Worm (Caenorhabditis elegans): ENCODE results near the gene C28H8.7.

The C28H8.7 gene

ce11 chrIII:5876867-5877641 is 9.7 kb downstream of the C28H8.7 start (continued):
- TF ChIP-seq F44E2.7 (GFP tag; IDR thresholded peaks at IDR 0.05) (no peak), nhr-102 (tag; optimal IDR thresholded peaks at IDR 0.05) (no peak), mxl-2 (GFP tag; conservative IDR thresholded peaks at IDR 0.05) (no peak), zfp-3 (GFP tag; conservative IDR thresholded peaks at IDR 0.05) (no peak), snpc-4 (tag; optimal IDR thresholded peaks at IDR 0.05) (no peak), php-3 (GFP tag; IDR thresholded peaks at IDR 0.05) (0 out of 2 replicates have a peak, but pooled peaks have one; percentile 18), mdl-1 (tag; optimal IDR thresholded peaks at IDR 0.05) (no peak), ceh-32 (tag; optimal IDR thresholded peaks at IDR 0.05; ENCODE audit: poor library complexity) (no peak), hlh-30 (tag; optimal IDR thresholded peaks at IDR 0.05; ENCODE audit: insufficient read depth) (peak; percentile 83), lin-29 (GFP tag; IDR thresholded peaks at IDR 0.05) (no peak), lsy-2 (tag; optimal IDR thresholded peaks at IDR 0.05) (no peak), ceh-44 (GFP tag; IDR thresholded peaks at IDR 0.05) (no peak), nhr-48 (tag; optimal IDR thresholded peaks at IDR 0.05) (no peak), lim-7 (GFP tag; IDR thresholded peaks at IDR 0.05) (no peak), duxl-1 (tag; optimal IDR thresholded peaks at IDR 0.05; ENCODE audit: poor library complexity) (no peak), nhr-237 (tag; optimal IDR thresholded peaks at IDR 0.05) (no peak), ztf-11 (tag; optimal IDR thresholded peaks at IDR 0.05) (no peak), aha-1 (tag) (peak; percentile 78), nhr-10 (tag; optimal IDR thresholded peaks at IDR 0.05) (no peak), nhr-77 (tag; optimal IDR thresholded peaks at IDR 0.05) (no peak), arid-1 (GFP tag; conservative IDR thresholded peaks at IDR 0.05) (no peak), ctbp-1 (GFP tag; IDR thresholded peaks at IDR 0.05) (no peak), egl-43 (GFP tag; IDR thresholded peaks at IDR 0.05) (no peak), saeg-2 (GFP tag; IDR thresholded peaks at IDR 0.05) (no peak), T26A8.4 (GFP tag; IDR thresholded peaks at IDR 0.05) (no peak), gei-8 (GFP tag; optimal IDR thresholded peaks at IDR 0.05) (no peak), mxl-3 (GFP tag; optimal IDR thresholded peaks at IDR 0.05) (no peak), F37D6.2 (tag; optimal IDR thresholded peaks at IDR 0.05) (no peak), hmg-1.1 (GFP tag; IDR thresholded peaks at IDR 0.05) (0 out of 2 replicates have a peak, but pooled peaks have one; percentile 12), rbr-2 (tag; optimal IDR thresholded peaks at IDR 0.05) (no peak), fkh-10 (GFP tag; optimal IDR thresholded peaks at IDR 0.05) (no peak), nhr-28 (tag; optimal IDR thresholded peaks at IDR 0.05) (peak; percentile 57), daf-16 (GFP tag; optimal IDR thresholded peaks at IDR 0.05) (no peak), daf-16 (tag; optimal IDR thresholded peaks at IDR 0.05) (peak; percentile 61), dve-1 (tag; optimal IDR thresholded peaks at IDR 0.05; ENCODE audit: insufficient read depth) (peak; percentile 80), zip-2 (tag; optimal IDR thresholded peaks at IDR 0.05) (no peak), ZK546.5 (tag; optimal IDR thresholded peaks at IDR 0.05) (no peak), nhr-6 (tag; optimal IDR thresholded peaks at IDR 0.05) (no peak), nhr-11 (tag; optimal IDR thresholded peaks at IDR 0.05) (no peak), attf-4 (tag; optimal IDR thresholded peaks at IDR 0.05) (no peak), nhr-41 (GFP tag; IDR thresholded peaks at IDR 0.05) (no peak)

DNA sequence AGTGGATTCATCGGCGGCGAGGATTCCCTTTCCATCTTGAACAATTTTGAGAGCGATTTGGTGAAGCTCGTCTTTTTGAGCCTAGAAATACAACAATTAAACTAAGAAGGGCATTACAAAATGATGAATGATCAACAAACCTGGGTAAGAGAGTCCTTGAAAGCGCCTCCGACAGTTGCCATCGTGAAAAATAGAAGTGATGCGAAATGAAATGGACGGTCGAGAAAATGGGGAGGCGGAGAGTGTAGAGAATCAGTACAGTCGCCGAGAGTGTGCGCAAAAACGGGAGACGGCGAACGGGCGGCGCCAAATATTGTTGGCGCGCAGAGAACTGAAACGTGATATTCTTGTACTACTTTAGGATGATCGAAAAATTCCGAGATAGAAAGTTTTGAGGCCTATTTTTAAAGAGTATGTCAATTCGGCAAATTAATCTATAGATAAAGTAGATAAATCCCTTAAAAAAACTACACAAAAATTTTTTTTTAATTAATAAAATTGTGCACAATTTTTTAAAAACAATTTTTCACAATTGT is 10.6 kb downstream of the C28H8.7 start, which contains the start of gene aldo-2:
TSS of gene aldo-2 (minus strand) at position 486 of the 536 bp plus-strand sequence.
- TF ChIP-seq Y48G9A.11 (GFP tag; IDR thresholded peaks at IDR 0.05) (peak; percentile 37; the same call in 1 of the 2 replicates), nhr-28 (tag; optimal IDR thresholded peaks at IDR 0.05) (peak; percentile 7), unc-130 (GFP tag; optimal IDR thresholded peaks at IDR 0.05) (peak; percentile 63), hif-1 (tag; optimal IDR thresholded peaks at IDR 0.05) (peak in 1 of 2 experiments; percentile 56), mxl-3 (GFP tag; optimal IDR thresholded peaks at IDR 0.05) (peak; percentile 43), dve-1 (tag; optimal IDR thresholded peaks at IDR 0.05; ENCODE audit: insufficient read depth) (peak; percentile 12), hlh-30 (tag; optimal IDR thresholded peaks at IDR 0.05; ENCODE audit: insufficient read depth) (peak; percentile 36), F26F4.8 (GFP tag; conservative IDR thresholded peaks at IDR 0.05) (no peak), dmd-9 (GFP tag; IDR thresholded peaks at IDR 0.05) (no peak), lim-7 (GFP tag; IDR thresholded peaks at IDR 0.05) (0 out of 2 replicates have a peak, but pooled peaks have one; percentile 27), ama-1 (optimal IDR thresholded peaks at IDR 0.05) (peak; percentile 97), dmd-8 (GFP tag; IDR thresholded peaks at IDR 0.05) (no peak), fos-1 (tag; optimal IDR thresholded peaks at IDR 0.05) (no peak), ceh-62 (tag; optimal IDR thresholded peaks at IDR 0.05) (no peak), hlh-11 (tag; optimal IDR thresholded peaks at IDR 0.05) (peak; percentile 32)

All from whole organism, L4 larva.